Fruit fly (Drosophila melanogaster) whole organism, embryonic: ENCODE data around the gene bab2.

Experiments used
- Adf1 ChIP-seq: fragments of 200-800 bp; sonication (Bioruptor generic); IDR thresholded peaks from 2 replicates; pipeline ENCODE4 v1.3.6; 2022; ENCODE audit warnings: missing biosample characterization, missing genetic modification characterization
- Awh ChIP-seq: fragments of 200-800 bp; sonication (Bioruptor generic); IDR thresholded peaks from 2 replicates; pipeline ENCODE4, ENCODE4 v1.3.6; 2022; ENCODE audit warnings: missing biosample characterization, missing genetic modification characterization
- CG11247 ChIP-seq: fragments of 200-800 bp; sonication (Bioruptor generic); IDR thresholded peaks from 2 replicates; pipeline ENCODE4 v1.3.6; 2022; ENCODE audit warnings: missing biosample characterization, missing genetic modification characterization
- CG11456 ChIP-seq: fragments of 200-800 bp; sonication (Bioruptor generic); IDR thresholded peaks from 3 replicates; pipeline ENCODE4 v1.3.6; 2022; ENCODE audit warnings: missing biosample characterization, missing genetic modification characterization
- CG11504 ChIP-seq: fragments of 200-800 bp; sonication (Bioruptor generic); optimal IDR thresholded peaks from 3 replicates; lab custom pipeline; 2019; ENCODE audit warnings: missing biosample characterization, mild to moderate bottlenecking, missing genetic modification characterization, moderate library complexity
- CG12659 ChIP-seq: fragments of 200-800 bp; sonication (Bioruptor generic); optimal IDR thresholded peaks from 3 replicates; lab custom pipeline; 2017; ENCODE audit warnings: mild to moderate bottlenecking, missing biosample characterization, missing genetic modification reagents, missing genetic modification characterization
- CG14441 ChIP-seq: fragments of 200-800 bp; sonication (Bioruptor generic); IDR thresholded peaks from 2 replicates; pipeline ENCODE4 v1.3.6; 2022; ENCODE audit warnings: missing biosample characterization, missing genetic modification characterization
- CG14667 ChIP-seq: fragments of 200-800 bp; sonication (Bioruptor generic); IDR thresholded peaks from 2 replicates; pipeline ENCODE4 v1.3.6; 2022; ENCODE audit warnings: missing biosample characterization, missing genetic modification characterization
- CG1603 ChIP-seq: fragments of 200-800 bp; sonication (Bioruptor generic); optimal IDR thresholded peaks from 2 replicates; lab custom pipeline; 2019; ENCODE audit warnings: missing biosample characterization, mild to moderate bottlenecking, missing genetic modification characterization, moderate library complexity
- CG16813 ChIP-seq: fragments of 200-800 bp; sonication (Bioruptor generic); IDR thresholded peaks from 3 replicates; pipeline ENCODE4 v1.3.6; 2022; ENCODE audit warnings: missing biosample characterization, missing genetic modification characterization; ENCODE audit not compliant: partially characterized antibody
- CG17385 ChIP-seq: fragments of 200-800 bp; sonication (Bioruptor generic); optimal IDR thresholded peaks from 3 replicates; lab custom pipeline; 2018; ENCODE audit warnings: missing biosample characterization, mild to moderate bottlenecking, missing genetic modification characterization
- CG31365 ChIP-seq: fragments of 200-800 bp; sonication (Bioruptor generic); optimal IDR thresholded peaks from 2 replicates; lab custom pipeline; 2018; ENCODE audit warnings: missing biosample characterization, mild to moderate bottlenecking, missing genetic modification characterization
- CG31441 ChIP-seq: fragments of 200-800 bp; sonication (Bioruptor generic); IDR thresholded peaks from 2 replicates; pipeline ENCODE4 v1.3.6; 2022; ENCODE audit warnings: missing biosample characterization, missing genetic modification characterization
- CG33213 ChIP-seq: fragments of 200-800 bp; sonication (Bioruptor generic); optimal IDR thresholded peaks from 3 replicates; lab custom pipeline; 2016; ENCODE audit warnings: missing biosample characterization, missing genetic modification characterization
- CG34224 ChIP-seq: fragments of 200-800 bp; sonication (Bioruptor generic); IDR thresholded peaks from 3 replicates; pipeline ENCODE4 v1.3.6; 2022; ENCODE audit warnings: missing biosample characterization, missing genetic modification characterization; ENCODE audit not compliant: partially characterized antibody
- CG5245 ChIP-seq: fragments of 200-800 bp; sonication (Bioruptor generic); optimal IDR thresholded peaks from 3 replicates; lab custom pipeline; 2016; ENCODE audit warnings: missing biosample characterization, missing genetic modification characterization
- CG5953 ChIP-seq: fragments of 200-800 bp; sonication (Bioruptor generic); IDR thresholded peaks from 2 replicates; pipeline ENCODE4 v1.3.6; 2022; ENCODE audit warnings: missing biosample characterization, missing genetic modification characterization
- CG6254 ChIP-seq: fragments of 200-800 bp; sonication (Bioruptor generic); optimal IDR thresholded peaks from 3 replicates; lab custom pipeline; 2017; ENCODE audit warnings: mild to moderate bottlenecking, missing biosample characterization, missing genetic modification reagents, missing genetic modification characterization
- CG7963 ChIP-seq: fragments of 200-800 bp; sonication (Bioruptor generic); IDR thresholded peaks from 3 replicates; pipeline ENCODE4 v1.3.6; 2022; ENCODE audit warnings: missing biosample characterization, missing genetic modification characterization; ENCODE audit not compliant: partially characterized antibody
- CG9437 ChIP-seq: fragments of 200-800 bp; sonication (Bioruptor generic); optimal IDR thresholded peaks from 2 replicates; lab custom pipeline; 2018; ENCODE audit warnings: missing biosample characterization, mild to moderate bottlenecking, missing genetic modification characterization
- Dek ChIP-seq: fragments of 200-800 bp; sonication (Bioruptor generic); optimal IDR thresholded peaks from 3 replicates; lab custom pipeline; 2019; ENCODE audit warnings: missing biosample characterization, mild to moderate bottlenecking, missing genetic modification characterization, moderate library complexity
- Doc2 ChIP-seq: fragments of 200-800 bp; sonication (Bioruptor generic); IDR thresholded peaks from 2 replicates; pipeline ENCODE4 v1.3.6; 2022; ENCODE audit warnings: missing biosample characterization, missing genetic modification characterization
- Dp ChIP-seq: fragments of 200-800 bp; sonication (Bioruptor generic); optimal IDR thresholded peaks from 2 replicates; lab custom pipeline; 2018; ENCODE audit warnings: missing biosample characterization, mild to moderate bottlenecking, missing genetic modification characterization, moderate library complexity
- E2f2 ChIP-seq: fragments of 200-800 bp; sonication (Bioruptor generic); IDR thresholded peaks from 2 replicates; pipeline ENCODE4 v1.3.6; 2022; ENCODE audit warnings: missing biosample characterization, missing genetic modification characterization
- HHEX ChIP-seq: fragments of 200-800 bp; sonication (Bioruptor generic); optimal IDR thresholded peaks from 3 replicates; lab custom pipeline; 2017; ENCODE audit warnings: missing biosample characterization, mild to moderate bottlenecking, missing genetic modification characterization, missing genetic modification reagents
- Hey ChIP-seq: fragments of 200-800 bp; sonication (Bioruptor generic); optimal IDR thresholded peaks from 3 replicates; lab custom pipeline; 2018; ENCODE audit warnings: missing biosample characterization, mild to moderate bottlenecking, missing genetic modification characterization
- MBD-R2 ChIP-seq: fragments of 200-800 bp; sonication (Bioruptor generic); IDR thresholded peaks from 2 replicates; pipeline ENCODE4 v1.3.6; 2022; ENCODE audit warnings: missing biosample characterization, missing genetic modification characterization
- Meics ChIP-seq: fragments of 200-800 bp; sonication (Bioruptor generic); optimal IDR thresholded peaks from 2 replicates; lab custom pipeline; 2017; ENCODE audit warnings: missing biosample characterization, mild to moderate bottlenecking, missing genetic modification characterization
- Mes4 ChIP-seq: fragments of 200-800 bp; sonication (Bioruptor generic); optimal IDR thresholded peaks from 2 replicates; lab custom pipeline; 2016; ENCODE audit warnings: missing biosample characterization, missing genetic modification characterization
- Stat92E ChIP-seq, 3 experiments: fragments of >200 bp in 2 of 3; fragments of 200-800 bp in 1 of 3; sonication (Bioruptor generic) in 1 of 3; optimal IDR thresholded peaks; 2 replicates each; lab custom pipeline; 2017 to 2019; ENCODE audit warnings: missing biosample characterization in 3 of 3, missing genetic modification characterization in 3 of 3, mild to moderate bottlenecking in 1 of 3, moderate library complexity in 1 of 3
- Vsx1 ChIP-seq: fragments of 200-800 bp; sonication (Bioruptor generic); optimal IDR thresholded peaks from 2 replicates; lab custom pipeline; 2017; ENCODE audit warnings: missing biosample characterization, mild to moderate bottlenecking, missing genetic modification characterization, missing genetic modification reagents
- abd-A ChIP-seq: fragments of 200-800 bp; sonication (Bioruptor generic); optimal IDR thresholded peaks from 3 replicates; lab custom pipeline; 2019; ENCODE audit warnings: missing biosample characterization, mild to moderate bottlenecking, missing genetic modification characterization, moderate library complexity
- ac ChIP-seq: fragments of 200-800 bp; sonication (Bioruptor generic); optimal IDR thresholded peaks from 3 replicates; lab custom pipeline; 2017; ENCODE audit warnings: missing biosample characterization, mild to moderate bottlenecking, missing genetic modification characterization
- bsh ChIP-seq, 2 experiments: fragments of 200-800 bp; sonication (Bioruptor generic); optimal IDR thresholded peaks; 2 replicates each; lab custom pipeline; 2017 to 2018; ENCODE audit warnings: mild to moderate bottlenecking in 2 of 2, missing biosample characterization in 2 of 2, missing genetic modification characterization in 2 of 2, moderate library complexity in 1 of 2
- chn ChIP-seq: fragments of 200-800 bp; sonication (Bioruptor generic); optimal IDR thresholded peaks from 2 replicates; lab custom pipeline; 2016; ENCODE audit warnings: missing biosample characterization, missing genetic modification characterization
- corto ChIP-seq: fragments of 200-800 bp; sonication (Bioruptor generic); optimal IDR thresholded peaks from 2 replicates; lab custom pipeline; 2016; ENCODE audit warnings: missing biosample characterization, mild to moderate bottlenecking, missing genetic modification characterization, moderate library complexity
- crp ChIP-seq, 2 experiments: fragments of 200-800 bp; sonication (Bioruptor generic); optimal IDR thresholded peaks; 2 replicates in 1 of 2; 3 replicates in 1 of 2; lab custom pipeline; 2017; ENCODE audit warnings: missing biosample characterization in 2 of 2, missing genetic modification characterization in 2 of 2, mild to moderate bottlenecking in 1 of 2, moderate library complexity in 1 of 2
- dmrt99B ChIP-seq: fragments of 200-800 bp; sonication (Bioruptor generic); optimal IDR thresholded peaks from 2 replicates; lab custom pipeline; 2018; ENCODE audit warnings: missing biosample characterization, mild to moderate bottlenecking, missing genetic modification characterization, moderate library complexity
- eve ChIP-seq, 2 experiments: fragments of >200 bp; optimal IDR thresholded peaks; 2 replicates each; lab custom pipeline; 2017; ENCODE audit warnings: missing biosample characterization in 2 of 2, missing genetic modification characterization in 2 of 2
- eyg ChIP-seq: fragments of 200-800 bp; sonication (Bioruptor generic); optimal IDR thresholded peaks from 3 replicates; lab custom pipeline; 2016; ENCODE audit warnings: missing biosample characterization, missing genetic modification characterization
- gt ChIP-seq: fragments of 200-800 bp; sonication (Bioruptor generic); IDR thresholded peaks from 2 replicates; pipeline ENCODE4 v1.3.6; 2022; ENCODE audit warnings: missing biosample characterization, missing genetic modification characterization
- hkb ChIP-seq, 2 experiments: fragments of 200-800 bp in 1 of 2; fragments of >200 bp in 1 of 2; sonication (Bioruptor generic) in 1 of 2; IDR thresholded peaks in 1 of 2; optimal IDR thresholded peaks in 1 of 2; 2 replicates each; pipeline versions ENCODE4 v1.3.6 to Lab custom; 2017 to 2022; ENCODE audit warnings: missing biosample characterization in 1 of 2, missing genetic modification characterization in 1 of 2
- kay ChIP-seq: fragments of 200-800 bp; sonication (Bioruptor generic); optimal IDR thresholded peaks from 2 replicates; lab custom pipeline; 2016; ENCODE audit warnings: missing biosample characterization, missing genetic modification characterization
- knrl ChIP-seq: fragments of 200-800 bp; sonication (Bioruptor generic); IDR thresholded peaks from 3 replicates; pipeline ENCODE4 v1.3.6; 2022; ENCODE audit warnings: missing biosample characterization, missing genetic modification characterization; ENCODE audit not compliant: partially characterized antibody
- nom ChIP-seq: fragments of 200-800 bp; sonication (Bioruptor generic); optimal IDR thresholded peaks from 2 replicates; lab custom pipeline; 2017; ENCODE audit warnings: missing biosample characterization, missing genetic modification characterization, mild to moderate bottlenecking, moderate library complexity, missing genetic modification reagents
- sob ChIP-seq: fragments of 200-800 bp; sonication (Bioruptor generic); IDR thresholded peaks from 2 replicates; pipeline ENCODE4 v1.3.6; 2022; ENCODE audit warnings: missing biosample characterization, missing genetic modification characterization
- toy ChIP-seq: fragments of 200-800 bp; sonication (Bioruptor generic); IDR thresholded peaks from 2 replicates; pipeline ENCODE4 v1.3.6; 2022; ENCODE audit warnings: missing biosample characterization, missing genetic modification characterization
- vnd ChIP-seq: fragments of 200-800 bp; sonication (Bioruptor generic); IDR thresholded peaks from 3 replicates; pipeline ENCODE4 v1.3.6; 2022; ENCODE audit warnings: missing biosample characterization, missing genetic modification characterization; ENCODE audit not compliant: partially characterized antibody

bab2 gene

dm6 chr3L:1188936-1189659, 12.0 kb upstream of the bab2 start, which contains the start of gene CG13912 (continued):
- TF ChIP-seq knrl (GFP tag; lab: Robert Waterston, UW): peak; percentile 45; the same call in 1 of the 3 replicates
- TF ChIP-seq CG11504 (tag; lab: Kevin White, UChicago): peak; percentile 7
- TF ChIP-seq CG16813: peak; percentile 6; the same call in 1 of the 3 replicates
- TF ChIP-seq kay (GFP tag; lab: Kevin White, UChicago): peak; percentile 44
- TF ChIP-seq CG1603: peak; percentile 13
- TF ChIP-seq Dp (GFP tag; lab: Kevin White, UChicago): peak; percentile 19
- TF ChIP-seq Meics (GFP tag; lab: Kevin White, UChicago): peak; percentile 99
- TF ChIP-seq CG5953 (GFP tag; lab: Robert Waterston, UW): no peak
- peak; percentile 76 for TF ChIP-seq CG31365 (tag; lab: Kevin White, UChicago)
- no peak for TF ChIP-seq toy (GFP tag; lab: Robert Waterston, UW)
- TF ChIP-seq CG6254 (GFP tag; lab: Kevin White, UChicago): peak; percentile 41
- TF ChIP-seq corto (GFP tag; lab: Kevin White, UChicago): no peak
- TF ChIP-seq CG14441 (GFP tag; lab: Robert Waterston, UW): 0 out of 2 replicates have a peak, but pooled peaks have one; percentile 6
- no peak for TF ChIP-seq bsh (GFP tag; optimal IDR thresholded peaks at IDR 0.05; lab: Kevin White, UChicago)
- peak; percentile 25; the same call in 1 of the 2 replicates for TF ChIP-seq Adf1 (GFP tag; lab: Robert Waterston, UW)
- TF ChIP-seq Stat92E (GFP tag; optimal IDR thresholded peaks at IDR 0.05; lab: Kevin White, UChicago): no peak
- no peak for TF ChIP-seq eve (GFP tag; optimal IDR thresholded peaks at IDR 0.05; lab: Kevin White, UChicago)
- no peak for TF ChIP-seq CG11247
- TF ChIP-seq ac (GFP tag; lab: Kevin White, UChicago): no peak
- no peak for TF ChIP-seq gt (GFP tag; lab: Robert Waterston, UW)
- TF ChIP-seq crp (GFP tag; optimal IDR thresholded peaks at IDR 0.05; lab: Kevin White, UChicago): no peak
- TF ChIP-seq abd-A (tag; lab: Kevin White, UChicago): no peak
- no peak for TF ChIP-seq CG34224
- TF ChIP-seq vnd (GFP tag; lab: Robert Waterston, UW): no peak
- peak; percentile 18 for TF ChIP-seq CG17385 (GFP tag; lab: Kevin White, UChicago)
- TF ChIP-seq CG11456 (GFP tag; lab: Robert Waterston, UW): no peak
- peak; percentile 24; the same call in 1 of the 2 replicates for TF ChIP-seq sob (GFP tag; lab: Robert Waterston, UW)
- TF ChIP-seq CG9437 (GFP tag; lab: Kevin White, UChicago): peak; percentile 86
- TF ChIP-seq CG31441 (GFP tag; lab: Robert Waterston, UW): no peak
- TF ChIP-seq Dek: peak; percentile 48
- no peak for TF ChIP-seq chn (GFP tag; lab: Kevin White, UChicago)
- no peak for TF ChIP-seq Mes4
- TF ChIP-seq Doc2 (GFP tag; lab: Robert Waterston, UW): no peak
- peak; percentile 18 for TF ChIP-seq Vsx1 (GFP tag; lab: Kevin White, UChicago)
- TF ChIP-seq Awh (GFP tag; lab: Robert Waterston, UW): no peak
- TF ChIP-seq MBD-R2 (GFP tag; lab: Robert Waterston, UW): no peak
- peak; percentile 9 for TF ChIP-seq dmrt99B
- peak; percentile 25 for TF ChIP-seq Hey (tag; lab: Kevin White, UChicago)
- peak; percentile 14 for TF ChIP-seq CG12659 (GFP tag; lab: Kevin White, UChicago)
- no peak for TF ChIP-seq CG5245 (GFP tag; lab: Kevin White, UChicago)
- no peak for TF ChIP-seq CG14667
- no peak for TF ChIP-seq CG7963 (GFP tag; lab: Robert Waterston, UW)
- peak; percentile 17 for TF ChIP-seq hkb (optimal IDR thresholded peaks at IDR 0.05; lab: Kevin White, UChicago)
- no peak for TF ChIP-seq hkb (GFP tag; IDR thresholded peaks at IDR 0.05; lab: Robert Waterston, UW)
- no peak for TF ChIP-seq eyg
- peak; percentile 81 for TF ChIP-seq nom (GFP tag; lab: Kevin White, UChicago)
- no peak for TF ChIP-seq E2f2
- peak; percentile 33 for TF ChIP-seq CG33213 (GFP tag; lab: Kevin White, UChicago)
- peak; percentile 18 for TF ChIP-seq HHEX
